Worm (Caenorhabditis elegans): ENCODE data around the gene C17G1.5.

DNA sequence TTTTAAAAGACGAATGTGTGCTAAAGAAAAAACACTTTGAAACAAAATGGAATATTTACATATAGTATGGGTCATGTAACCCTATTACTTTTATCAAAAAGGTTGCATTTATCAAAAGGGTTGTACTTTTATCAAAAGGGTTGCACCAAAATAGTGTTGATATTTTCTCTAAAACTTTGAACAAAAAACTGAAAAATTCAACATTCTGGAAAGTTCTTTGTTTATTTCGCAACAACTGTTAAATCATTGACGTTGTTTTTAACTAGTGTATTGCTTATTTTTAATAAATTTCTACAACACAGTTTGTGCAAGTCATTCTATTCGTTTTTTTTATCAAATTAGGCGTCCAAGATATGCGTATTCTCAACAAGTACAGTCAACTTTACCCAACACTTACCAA, at the start of gene C17G1.5, which contains the start of gene C17G1.14:
- TF ChIP-seq klf-2 (GFP tag; conservative IDR thresholded peaks at IDR 0.05) (no peak), med-1 (GFP tag; optimal IDR thresholded peaks at IDR 0.05; ENCODE audit: insufficient read depth) (no peak)

Measured in whole organism, midembryonic.